Fruit fly (Drosophila melanogaster) Kc167 (cell line): ENCODE data around the gene gzl.

Source experiments
- Myc ChIP-seq: fragments of >200 bp; optimal IDR thresholded peaks from 2 replicates; lab custom pipeline; 2017; ENCODE audit warnings: missing external identifiers
- Sin3A ChIP-seq: fragments of >200 bp; optimal IDR thresholded peaks from 2 replicates; lab custom pipeline; 2018; ENCODE audit warnings: missing external identifiers

dm6 chr3R:6427619-6428378, 45.1 kb downstream of the gzl start:
- TF ChIP-seq Sin3A (lab: Kevin White, UChicago), result no peak
- TF ChIP-seq Myc (lab: Kevin White, UChicago), result no peak
